Worm (Caenorhabditis elegans) whole organism, L2 larva: ENCODE data around the gene T28A11.3.
A peak's percentile ranks its signal among the peaks of the same experiment; 100 is the strongest.

Experiments used
- C34F6.9 ChIP-seq: fragments of 150-350 bp; optimal IDR thresholded peaks from 2 replicates; lab custom pipeline; 2014; ENCODE audit warnings: missing biosample characterization, missing genetic modification characterization
- F13H6.1 ChIP-seq: sonication (generic microtip); optimal IDR thresholded peaks from 2 replicates; lab custom pipeline; 2016; ENCODE audit warnings: missing genetic modification characterization, missing compliant biosample characterization
- R02D3.7 ChIP-seq: fragments of 150-350 bp; optimal IDR thresholded peaks from 2 replicates; lab custom pipeline; 2014; ENCODE audit warnings: missing biosample characterization, missing genetic modification characterization
- ZK546.5 ChIP-seq: sonication (generic microtip); optimal IDR thresholded peaks from 2 replicates; lab custom pipeline; 2017; ENCODE audit warnings: missing biosample characterization, missing genetic modification characterization
- ama-1 ChIP-seq: fragments of 150-350 bp; optimal IDR thresholded peaks from 2 replicates; lab custom pipeline; 2018; ENCODE audit warnings: inconsistent platforms
- blmp-1 ChIP-seq: sonication (generic microtip); optimal IDR thresholded peaks from 2 replicates; lab custom pipeline; 2017; ENCODE audit warnings: missing genetic modification characterization, mild to moderate bottlenecking, missing compliant biosample characterization, antibody characterized with exemption, moderate library complexity; ENCODE audit not compliant: insufficient read depth
- ceh-16 ChIP-seq: fragments of 150-350 bp; optimal IDR thresholded peaks from 2 replicates; lab custom pipeline; 2014; ENCODE audit warnings: missing biosample characterization, missing genetic modification characterization
- ceh-82 ChIP-seq: fragments of 150-350 bp; optimal IDR thresholded peaks from 2 replicates; lab custom pipeline; 2014; ENCODE audit warnings: missing biosample characterization, missing genetic modification characterization
- crh-2 ChIP-seq: sonication (generic microtip); optimal IDR thresholded peaks from 2 replicates; lab custom pipeline; 2017; ENCODE audit warnings: missing biosample characterization, missing genetic modification characterization
- elt-1 ChIP-seq: fragments of 150-350 bp; optimal IDR thresholded peaks from 2 replicates; lab custom pipeline; 2014; ENCODE audit warnings: missing biosample characterization, missing genetic modification characterization
- elt-3 ChIP-seq: sonication (generic microtip); optimal IDR thresholded peaks from 2 replicates; lab custom pipeline; 2017; ENCODE audit warnings: missing biosample characterization, missing genetic modification characterization
- fos-1 ChIP-seq: fragments of 150-350 bp; optimal IDR thresholded peaks from 2 replicates; lab custom pipeline; 2014; ENCODE audit warnings: missing biosample characterization, missing genetic modification characterization
- lin-11 ChIP-seq: fragments of 150-350 bp; sonication (generic microtip); optimal IDR thresholded peaks from 2 replicates; lab custom pipeline; 2014; ENCODE audit warnings: missing biosample characterization, missing genetic modification characterization, inconsistent platforms, mixed read lengths
- lin-39 ChIP-seq: fragments of 150-350 bp; optimal IDR thresholded peaks from 2 replicates; lab custom pipeline; 2014; ENCODE audit warnings: missing biosample characterization, missing genetic modification reagents, missing genetic modification characterization
- lsy-2 ChIP-seq, 2 experiments: fragments of 150-350 bp in 1 of 2; sonication (generic microtip) in 1 of 2; optimal IDR thresholded peaks; 2 replicates each; lab custom pipeline; 2014 to 2017; ENCODE audit warnings: missing biosample characterization in 2 of 2, missing genetic modification characterization in 2 of 2
- mab-5 ChIP-seq: fragments of 150-350 bp; optimal IDR thresholded peaks from 2 replicates; lab custom pipeline; 2014; ENCODE audit warnings: missing biosample characterization, missing genetic modification characterization
- mbf-1 ChIP-seq: sonication (generic microtip); optimal IDR thresholded peaks from 2 replicates; lab custom pipeline; 2017; ENCODE audit warnings: missing biosample characterization, missing genetic modification characterization
- mdl-1 ChIP-seq, 2 experiments: fragments of 150-350 bp in 1 of 2; sonication (generic microtip) in 1 of 2; optimal IDR thresholded peaks; 2 replicates each; lab custom pipeline; 2017; ENCODE audit warnings: missing biosample characterization in 2 of 2, missing genetic modification characterization in 2 of 2
- nhr-10 ChIP-seq: sonication (generic microtip); optimal IDR thresholded peaks from 2 replicates; lab custom pipeline; 2017; ENCODE audit warnings: missing biosample characterization, missing genetic modification characterization
- nhr-11 ChIP-seq: fragments of 150-350 bp; optimal IDR thresholded peaks from 2 replicates; lab custom pipeline; 2014; ENCODE audit warnings: missing biosample characterization, missing genetic modification characterization
- nhr-12 ChIP-seq: fragments of 150-350 bp; optimal IDR thresholded peaks from 2 replicates; lab custom pipeline; 2014; ENCODE audit warnings: missing biosample characterization, missing genetic modification characterization
- nhr-237 ChIP-seq: fragments of 150-350 bp; optimal IDR thresholded peaks from 2 replicates; lab custom pipeline; 2014; ENCODE audit warnings: missing biosample characterization, missing genetic modification characterization
- nhr-77 ChIP-seq: fragments of 150-350 bp; optimal IDR thresholded peaks from 2 replicates; lab custom pipeline; 2014; ENCODE audit warnings: missing biosample characterization, missing genetic modification characterization
- sma-3 ChIP-seq: sonication (generic microtip); optimal IDR thresholded peaks from 2 replicates; lab custom pipeline; 2016; ENCODE audit warnings: missing genetic modification reagents, missing genetic modification characterization, missing compliant biosample characterization
- sma-9 ChIP-seq, 2 experiments: fragments of 150-350 bp in 1 of 2; sonication (generic microtip) in 1 of 2; optimal IDR thresholded peaks; 2 replicates each; lab custom pipeline; 2014 to 2016; ENCODE audit warnings: missing genetic modification characterization in 2 of 2, mild to moderate bottlenecking in 1 of 2, missing biosample characterization in 1 of 2, missing compliant biosample characterization in 1 of 2, missing genetic modification reagents in 1 of 2, moderate library complexity in 1 of 2
- unc-39 ChIP-seq: fragments of 150-350 bp; optimal IDR thresholded peaks from 2 replicates; lab custom pipeline; 2014; ENCODE audit warnings: missing biosample characterization, missing genetic modification characterization
- unc-55 ChIP-seq: fragments of 150-350 bp; sonication (generic microtip); optimal IDR thresholded peaks from 3 replicates; lab custom pipeline; 2014; ENCODE audit warnings: missing biosample characterization, missing genetic modification reagents, missing genetic modification characterization
- zag-1 ChIP-seq: fragments of 150-350 bp; optimal IDR thresholded peaks from 2 replicates; lab custom pipeline; 2014; ENCODE audit warnings: missing biosample characterization, missing genetic modification characterization
- ztf-1 ChIP-seq: fragments of 200-800 bp; sonication (Bioruptor generic); conservative IDR thresholded peaks from 2 replicates; pipeline ENCODE4 v1.3.6; 2022; ENCODE audit warnings: missing genetic modification characterization, missing compliant biosample characterization
- ztf-11 ChIP-seq: sonication (generic microtip); optimal IDR thresholded peaks from 2 replicates; lab custom pipeline; 2017; ENCODE audit warnings: missing biosample characterization, missing genetic modification characterization

Gene T28A11.3

ce11 chrV:3289267-3289666 is 14.1 kb downstream of the T28A11.3 start, which contains the start of gene F35F10.6:
TSS of gene F35F10.6 (minus strand) at chrV:3289367.
- no peak for TF ChIP-seq nhr-12
- no peak for TF ChIP-seq ama-1 (lab: Kevin White, UChicago)
- TF ChIP-seq ceh-82: no peak
- TF ChIP-seq fos-1 (tag; lab: Kevin White, UChicago): no peak
- no peak for TF ChIP-seq sma-3 (GFP tag; lab: Kevin White, UChicago)
- TF ChIP-seq nhr-10: no peak

ce11 chrV:3295368-3295767 is 20.2 kb downstream of the T28A11.3 start:
- no peak for TF ChIP-seq nhr-237
- TF ChIP-seq lin-11 (tag; lab: Kevin White, UChicago): no peak
- TF ChIP-seq nhr-77 (tag; lab: Kevin White, UChicago): no peak

- TF ChIP-seq lin-39: no peak
- no peak for TF ChIP-seq sma-9 (GFP tag; optimal IDR thresholded peaks at IDR 0.05; lab: Kevin White, UChicago)
- no peak for TF ChIP-seq sma-9 (tag; optimal IDR thresholded peaks at IDR 0.05; lab: Kevin White, UChicago)
- no peak for TF ChIP-seq nhr-237
Observed at ce11 chrV:3297764-3298163, 22.6 kb downstream of the T28A11.3 start, which contains the start of gene srx-122. TSS of gene srx-122 (minus strand) at chrV:3297864.

ce11 chrV:3299437-3299836 is 24.3 kb downstream of the T28A11.3 start:
- TF ChIP-seq mdl-1 (tag; optimal IDR thresholded peaks at IDR 0.05; lab: Kevin White, UChicago) (no peak), nhr-11 (tag; lab: Kevin White, UChicago) (no peak), elt-3 (tag; lab: Kevin White, UChicago) (no peak), ZK546.5 (tag; lab: Kevin White, UChicago) (no peak), sma-3 (GFP tag; lab: Kevin White, UChicago) (no peak), sma-9 (GFP tag; optimal IDR thresholded peaks at IDR 0.05; lab: Kevin White, UChicago) (no peak), sma-9 (tag; optimal IDR thresholded peaks at IDR 0.05; lab: Kevin White, UChicago) (no peak), zag-1 (tag; lab: Kevin White, UChicago) (no peak), ceh-16 (no peak), mbf-1 (tag; lab: Kevin White, UChicago) (no peak), mab-5 (tag; lab: Kevin White, UChicago) (no peak), F13H6.1 (tag; lab: Kevin White, UChicago) (no peak), C34F6.9 (tag; lab: Kevin White, UChicago) (no peak), nhr-10 (no peak), ztf-1 (GFP tag; lab: Robert Waterston, UW) (no peak), R02D3.7 (tag; lab: Kevin White, UChicago) (no peak)

- TF ChIP-seq lin-39 (no peak), ztf-11 (no peak), R02D3.7 (tag; lab: Kevin White, UChicago) (no peak)
- TF ChIP-seq, all 48 proteins: peak for 0
Observed at ce11 chrV:3301898-3302297, 26.8 kb downstream of the T28A11.3 start, which contains the start of gene srbc-1. TSS of gene srbc-1 (minus strand) at chrV:3301998.

ce11 chrV:3308169-3308568 is 33.0 kb downstream of the T28A11.3 start, which contains the start of gene srbc-3:
TSS of gene srbc-3 (plus strand) at chrV:3308469.
- no peak for TF ChIP-seq lin-39
- no peak for TF ChIP-seq elt-1 (tag; lab: Kevin White, UChicago)
- no peak for TF ChIP-seq unc-39 (tag; lab: Kevin White, UChicago)
- no peak for TF ChIP-seq mdl-1 (tag; optimal IDR thresholded peaks at IDR 0.05; lab: Kevin White, UChicago)
- no peak for TF ChIP-seq nhr-10
- no peak for TF ChIP-seq fos-1 (tag; lab: Kevin White, UChicago)

ce11 chrV:3312067-3312666 is 37.0 kb downstream of the T28A11.3 start, which contains the start of gene arrd-18:
TSS of gene arrd-18 (minus strand) at chrV:3312117.
- no peak for TF ChIP-seq ceh-82
- no peak for TF ChIP-seq blmp-1 (tag; lab: Kevin White, UChicago)
- peak; percentile 40 for TF ChIP-seq unc-55
- TF ChIP-seq nhr-77 (tag; lab: Kevin White, UChicago): no peak
- no peak for TF ChIP-seq crh-2 (tag; lab: Kevin White, UChicago)
- TF ChIP-seq C34F6.9 (tag; lab: Kevin White, UChicago): peak; percentile 59
- TF ChIP-seq ceh-16: no peak
- TF ChIP-seq F13H6.1 (tag; lab: Kevin White, UChicago): peak; percentile 83
- peak; percentile 87 for TF ChIP-seq sma-9 (GFP tag; optimal IDR thresholded peaks at IDR 0.05; lab: Kevin White, UChicago)
- TF ChIP-seq sma-9 (tag; optimal IDR thresholded peaks at IDR 0.05; lab: Kevin White, UChicago): no peak
- TF ChIP-seq lsy-2 (tag; optimal IDR thresholded peaks at IDR 0.05; lab: Kevin White, UChicago): peak in 1 of 2 experiments; percentile 43
